Fruit fly (Drosophila melanogaster): ENCODE data around the gene CG2694.

Gene CG2694

dm6 chrX:2744042-2744441 lies 30.2 kb downstream of the CG2694 start, which contains the start of gene Syx4 (continued):
- TF ChIP-seq CG12155 (GFP tag; optimal IDR thresholded peaks at IDR 0.05) = peak; percentile 82
- TF ChIP-seq Dip2 (GFP tag; IDR thresholded peaks at IDR 0.05) = no peak
- peak; percentile 73 for TF ChIP-seq kay (GFP tag; optimal IDR thresholded peaks at IDR 0.05)
- no peak for TF ChIP-seq CG42726 (GFP tag; IDR thresholded peaks at IDR 0.05; ENCODE audit: partially characterized antibody)
- no peak for TF ChIP-seq HLH4C (GFP tag; IDR thresholded peaks at IDR 0.05; ENCODE audit: partially characterized antibody)
- TF ChIP-seq CG13894 (tag; optimal IDR thresholded peaks at IDR 0.05) = peak; percentile 86
- TF ChIP-seq CG6254 (GFP tag; optimal IDR thresholded peaks at IDR 0.05) = peak; percentile 67
- TF ChIP-seq Vsx1 (GFP tag; optimal IDR thresholded peaks at IDR 0.05) = peak; percentile 76
- peak; percentile 93 for TF ChIP-seq CG3281 (GFP tag; optimal IDR thresholded peaks at IDR 0.05)
- TF ChIP-seq CG7372 (GFP tag; IDR thresholded peaks at IDR 0.05) = peak; percentile 83
- TF ChIP-seq Drgx (GFP tag; IDR thresholded peaks at IDR 0.05) = peak; percentile 96
- peak; percentile 86 for TF ChIP-seq tio (GFP tag; optimal IDR thresholded peaks at IDR 0.05)
- peak; percentile 80 for TF ChIP-seq CG12942 (GFP tag; optimal IDR thresholded peaks at IDR 0.05)
- peak; percentile 87 for TF ChIP-seq CG18262 (tag; optimal IDR thresholded peaks at IDR 0.05)
- peak; percentile 50 for TF ChIP-seq NC2α (GFP tag; optimal IDR thresholded peaks at IDR 0.05)
- peak; percentile 84 for TF ChIP-seq CG11085 (GFP tag; IDR thresholded peaks at IDR 0.05)
- TF ChIP-seq inv (GFP tag; IDR thresholded peaks at IDR 0.05; ENCODE audit: partially characterized antibody) = no peak
- TF ChIP-seq mam (GFP tag; optimal IDR thresholded peaks at IDR 0.05) = peak; percentile 92
- peak; percentile 76 for TF ChIP-seq CG3407 (GFP tag; optimal IDR thresholded peaks at IDR 0.05)
- no peak for TF ChIP-seq CG8478 (optimal IDR thresholded peaks at IDR 0.05)
- peak; percentile 79 for TF ChIP-seq CG1602 (GFP tag; optimal IDR thresholded peaks at IDR 0.05)
- TF ChIP-seq hbn (GFP tag; IDR thresholded peaks at IDR 0.05; ENCODE audit: partially characterized antibody) = no peak
- peak; percentile 86 for TF ChIP-seq Hand (GFP tag; optimal IDR thresholded peaks at IDR 0.05)
- peak; percentile 46 for TF ChIP-seq CG4617 (GFP tag; optimal IDR thresholded peaks at IDR 0.05; ENCODE audit: borderline replicate concordance)
- peak; percentile 61 for TF ChIP-seq CG2202 (tag; optimal IDR thresholded peaks at IDR 0.05)
- TF ChIP-seq NFAT (GFP tag; IDR thresholded peaks at IDR 0.05) = peak; percentile 85
- TF ChIP-seq fd96Cb (tag; optimal IDR thresholded peaks at IDR 0.05) = peak; percentile 87
- no peak for TF ChIP-seq yki (optimal IDR thresholded peaks at IDR 0.05)
- peak; percentile 92 for TF ChIP-seq BtbVII (GFP tag; optimal IDR thresholded peaks at IDR 0.05)
- TF ChIP-seq bab2 (GFP tag; optimal IDR thresholded peaks at IDR 0.05) = peak; percentile 89
- peak; percentile 77 for TF ChIP-seq CG3838 (GFP tag; optimal IDR thresholded peaks at IDR 0.05)
- peak; percentile 82 for TF ChIP-seq CG8944 (GFP tag; optimal IDR thresholded peaks at IDR 0.05)
- TF ChIP-seq pho (GFP tag; optimal IDR thresholded peaks at IDR 0.05) = peak; percentile 90
- peak; percentile 92 for TF ChIP-seq CG12659 (GFP tag; optimal IDR thresholded peaks at IDR 0.05)
- peak; percentile 87 for TF ChIP-seq lmd (GFP tag; IDR thresholded peaks at IDR 0.05)
- TF ChIP-seq E2f2 (GFP tag; IDR thresholded peaks at IDR 0.05) = peak; percentile 72
- peak; percentile 87 for TF ChIP-seq gsb (GFP tag; IDR thresholded peaks at IDR 0.05)
- peak; percentile 44 for TF ChIP-seq CG15696 (tag; optimal IDR thresholded peaks at IDR 0.05)
- peak; percentile 88 for TF ChIP-seq NfI (GFP tag; optimal IDR thresholded peaks at IDR 0.05)
- TF ChIP-seq Hr3 (GFP tag; optimal IDR thresholded peaks at IDR 0.05) = peak; percentile 79
- TF ChIP-seq unc-4 (GFP tag; IDR thresholded peaks at IDR 0.05; ENCODE audit: partially characterized antibody) = no peak
- peak; percentile 90 for TF ChIP-seq cwo (GFP tag; optimal IDR thresholded peaks at IDR 0.05)
- peak; percentile 79; the same call in 2 of the 3 replicates for TF ChIP-seq C15 (GFP tag; IDR thresholded peaks at IDR 0.05)
- peak; percentile 84 for TF ChIP-seq CG33213 (GFP tag; optimal IDR thresholded peaks at IDR 0.05)
- peak; percentile 99 for TF ChIP-seq Med (GFP tag)
- TF ChIP-seq Rx (GFP tag; IDR thresholded peaks at IDR 0.05) = peak; percentile 81
- TF ChIP-seq fd102C (GFP tag; optimal IDR thresholded peaks at IDR 0.05) = no peak
- TF ChIP-seq CG18011 (GFP tag; optimal IDR thresholded peaks at IDR 0.05) = peak; percentile 80
- TF ChIP-seq odd (GFP tag; optimal IDR thresholded peaks at IDR 0.05) = peak; percentile 84
- no peak for TF ChIP-seq kni (GFP tag; optimal IDR thresholded peaks at IDR 0.05)
- TF ChIP-seq dpn (GFP tag; optimal IDR thresholded peaks at IDR 0.05) = peak; percentile 89 to 92
